Fruit fly (Drosophila melanogaster): ENCODE measurements around the gene CG32284.

The CG32284 gene

DNA sequence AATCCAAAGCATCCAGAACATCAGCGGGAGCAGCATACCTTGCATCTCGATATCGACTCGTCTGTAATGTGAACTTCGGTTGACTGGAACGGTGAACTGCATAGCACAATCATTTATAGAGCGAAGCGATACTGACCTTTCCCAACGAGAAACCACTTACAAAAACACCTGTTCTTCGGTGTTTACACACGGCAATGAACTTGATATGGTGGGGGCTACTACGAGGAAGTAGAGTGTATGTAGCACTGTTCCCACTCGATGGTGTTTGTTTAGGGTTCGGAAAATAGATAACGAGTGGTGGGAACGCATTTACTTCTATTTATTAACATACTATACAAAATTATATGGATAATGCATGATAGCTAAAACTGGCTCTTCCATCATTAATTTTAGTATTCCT lies 22.4 kb downstream of the CG32284 start, which contains the start of the genes CG32269 and CG32270:
TSS of gene CG32269 (minus strand) at position 91 of the 400 bp plus-strand sequence.
TSS of gene CG32270 (minus strand) at position 91 of the 400 bp plus-strand sequence.
- TF ChIP-seq HLHmδ (GFP tag; optimal IDR thresholded peaks at IDR 0.05): peak; percentile 30
- TF ChIP-seq rib (GFP tag; IDR thresholded peaks at IDR 0.05): no peak
- peak; percentile 71 for TF ChIP-seq kah (GFP tag; optimal IDR thresholded peaks at IDR 0.05)
- no peak for TF ChIP-seq CG7357 (GFP tag; IDR thresholded peaks at IDR 0.05)
- TF ChIP-seq Hr3 (GFP tag; optimal IDR thresholded peaks at IDR 0.05): no peak
- TF ChIP-seq Hmx (GFP tag; optimal IDR thresholded peaks at IDR 0.05): no peak
- TF ChIP-seq CG4328 (GFP tag; optimal IDR thresholded peaks at IDR 0.05): no peak
- no peak for TF ChIP-seq twi (tag; optimal IDR thresholded peaks at IDR 0.05)
- TF ChIP-seq caup (GFP tag; optimal IDR thresholded peaks at IDR 0.05; ENCODE audit: severe bottlenecking): peak; percentile 11
- no peak for TF ChIP-seq CG7786 (GFP tag; optimal IDR thresholded peaks at IDR 0.05)
- no peak for TF ChIP-seq CG31224 (GFP tag; IDR thresholded peaks at IDR 0.05)
- TF ChIP-seq MTF-1 (GFP tag; optimal IDR thresholded peaks at IDR 0.05; ENCODE audit: borderline replicate concordance): peak; percentile 0
- no peak for TF ChIP-seq dysf (GFP tag; IDR thresholded peaks at IDR 0.05)
- TF ChIP-seq CG18619 (GFP tag; optimal IDR thresholded peaks at IDR 0.05): peak; percentile 3
- TF ChIP-seq CG7556 (GFP tag; optimal IDR thresholded peaks at IDR 0.05): no peak
- TF ChIP-seq Trl (optimal IDR thresholded peaks at IDR 0.05): no peak
- peak; percentile 0 for TF ChIP-seq Trl (GFP tag; optimal IDR thresholded peaks at IDR 0.05)
- peak; percentile 18 for TF ChIP-seq CG6813 (GFP tag; optimal IDR thresholded peaks at IDR 0.05)
- TF ChIP-seq mirr (GFP tag; optimal IDR thresholded peaks at IDR 0.05): peak; percentile 66
- TF ChIP-seq C15 (GFP tag; IDR thresholded peaks at IDR 0.05): no peak
- TF ChIP-seq D (optimal IDR thresholded peaks at IDR 0.05): no peak
- no peak for TF ChIP-seq D (GFP tag; optimal IDR thresholded peaks at IDR 0.05)

DNA sequence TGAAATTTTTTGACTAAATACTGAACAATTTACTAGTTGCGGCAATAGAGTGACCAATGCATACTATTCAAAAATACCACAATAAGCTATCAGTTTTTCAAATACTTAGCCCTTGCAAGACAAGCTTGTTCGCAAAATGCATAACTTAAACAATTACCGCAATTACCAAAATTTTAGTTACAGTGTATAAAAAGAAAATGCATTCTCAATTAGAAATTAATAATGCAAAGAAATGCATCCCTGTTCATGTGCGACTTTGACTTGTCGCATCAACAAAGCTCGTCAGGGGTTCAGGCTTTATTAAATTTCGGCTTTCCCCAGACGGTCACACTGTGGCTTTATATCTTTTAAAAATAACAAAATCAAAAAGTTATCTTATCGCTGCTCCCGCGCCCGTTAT lies 32.4 kb downstream of the CG32284 start, which contains the start of the genes hob and nSMase:
TSS of gene hob (minus strand) at position 62 of the 400 bp plus-strand sequence.
TSS of gene nSMase (plus strand) at position 298 of the 400 bp plus-strand sequence.
- TF ChIP-seq klu (GFP tag; IDR thresholded peaks at IDR 0.05): no peak
- TF ChIP-seq org-1 (GFP tag; optimal IDR thresholded peaks at IDR 0.05): no peak
- no peak for TF ChIP-seq eve (GFP tag; optimal IDR thresholded peaks at IDR 0.05)
- no peak for TF ChIP-seq CG10979 (tag; optimal IDR thresholded peaks at IDR 0.05)
- peak; percentile 44 for TF ChIP-seq row (GFP tag; IDR thresholded peaks at IDR 0.05)
- TF ChIP-seq CG3726 (GFP tag; IDR thresholded peaks at IDR 0.05): no peak
- TF ChIP-seq jumu (GFP tag; optimal IDR thresholded peaks at IDR 0.05): no peak
- no peak for TF ChIP-seq CG10147 (GFP tag; optimal IDR thresholded peaks at IDR 0.05)
- no peak for TF ChIP-seq Lim3 (GFP tag; IDR thresholded peaks at IDR 0.05)
- TF ChIP-seq Ets65A (GFP tag): no peak
- TF ChIP-seq gro (GFP tag; optimal IDR thresholded peaks at IDR 0.05): no peak
- TF ChIP-seq nom (GFP tag; optimal IDR thresholded peaks at IDR 0.05): no peak
- TF ChIP-seq D19B (GFP tag; optimal IDR thresholded peaks at IDR 0.05): no peak
- no peak for TF ChIP-seq ranshi (GFP tag; IDR thresholded peaks at IDR 0.05)
- TF ChIP-seq nmo (GFP tag; optimal IDR thresholded peaks at IDR 0.05): peak; percentile 58
- no peak for TF ChIP-seq CG11093 (GFP tag; IDR thresholded peaks at IDR 0.05)
- no peak for TF ChIP-seq CG15073 (GFP tag; optimal IDR thresholded peaks at IDR 0.05)
- TF ChIP-seq fd102C (GFP tag; optimal IDR thresholded peaks at IDR 0.05): no peak
- no peak for TF ChIP-seq stc (GFP tag; IDR thresholded peaks at IDR 0.05)
- no peak for TF ChIP-seq nau (GFP tag; optimal IDR thresholded peaks at IDR 0.05)
- TF ChIP-seq GATAe (GFP tag; conservative IDR thresholded peaks at IDR 0.05): no peak; the same call in 1 of the 2 replicates
- no peak for TF ChIP-seq Ravus (GFP tag; IDR thresholded peaks at IDR 0.05)
- no peak for TF ChIP-seq usp (GFP tag; optimal IDR thresholded peaks at IDR 0.05)
- no peak for TF ChIP-seq CG30431 (GFP tag; optimal IDR thresholded peaks at IDR 0.05)
- no peak for TF ChIP-seq CTCF (GFP tag; optimal IDR thresholded peaks at IDR 0.05)
- TF ChIP-seq kay (GFP tag; optimal IDR thresholded peaks at IDR 0.05): no peak
- no peak for TF ChIP-seq CG12391 (tag; optimal IDR thresholded peaks at IDR 0.05)
- TF ChIP-seq pita (GFP tag; optimal IDR thresholded peaks at IDR 0.05): no peak
- peak; percentile 28 for TF ChIP-seq Hsf (GFP tag; optimal IDR thresholded peaks at IDR 0.05)
- no peak for TF ChIP-seq CG10959 (GFP tag; IDR thresholded peaks at IDR 0.05)
- TF ChIP-seq CG42726 (GFP tag; IDR thresholded peaks at IDR 0.05; ENCODE audit: partially characterized antibody): no peak
- no peak for TF ChIP-seq CG1603 (tag; optimal IDR thresholded peaks at IDR 0.05)

All from whole organism, embryonic.